Fruit fly (Drosophila melanogaster) Kc167 (cell line): ENCODE data around the gene Polr3G.

Experiments used
- Myc ChIP-seq: fragments of >200 bp; optimal IDR thresholded peaks from 2 replicates; lab custom pipeline; 2017; ENCODE audit warnings: missing external identifiers
- insv ChIP-seq: fragments of >200 bp; optimal IDR thresholded peaks from 3 replicates; lab custom pipeline; 2018; ENCODE audit warnings: missing external identifiers
- psq ChIP-seq: fragments of >200 bp; optimal IDR thresholded peaks from 2 replicates; lab custom pipeline; 2017; ENCODE audit warnings: missing external identifiers
- ttk ChIP-seq: sonication (Bioruptor generic); optimal IDR thresholded peaks from 2 replicates; lab custom pipeline; 2017; ENCODE audit warnings: missing external identifiers

DNA sequence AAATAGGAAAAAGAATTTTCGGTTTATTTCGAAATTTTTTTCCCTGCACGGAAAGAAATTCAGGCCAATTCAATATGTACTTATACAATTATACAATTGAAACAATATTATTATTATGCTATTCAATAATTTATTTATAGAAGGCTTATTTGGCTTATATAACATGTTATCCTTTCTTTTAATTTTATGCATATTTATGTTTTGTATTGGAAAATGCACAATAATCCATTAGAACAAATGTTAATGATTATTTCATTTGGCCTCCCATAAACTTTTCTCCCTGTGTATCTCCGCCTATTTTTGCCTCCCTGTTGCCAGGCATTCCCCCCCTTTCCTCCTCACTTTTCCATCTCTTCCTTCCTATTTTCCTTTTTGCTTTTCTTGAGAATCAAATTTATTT, 21.0 kb upstream of the Polr3G start:
- TF ChIP-seq insv (lab: Kevin White, UChicago) (no peak), psq (lab: Kevin White, UChicago) (no peak), ttk (lab: Kevin White, UChicago) (no peak), Myc (lab: Kevin White, UChicago) (no peak)
